Fruit fly (Drosophila melanogaster) whole organism, embryonic: ENCODE measurements around the gene MED14.

Experiments used
- Aef1 ChIP-seq: fragments of 200-800 bp; sonication (Bioruptor generic); IDR thresholded peaks from 3 replicates; pipeline ENCODE4 v1.3.6; 2022; ENCODE audit warnings: missing biosample characterization, missing genetic modification characterization
- Atf6 ChIP-seq: fragments of 200-800 bp; sonication (Bioruptor generic); IDR thresholded peaks from 2 replicates; pipeline ENCODE4 v1.3.6; 2022; ENCODE audit warnings: missing biosample characterization, missing genetic modification characterization
- B-H1 ChIP-seq: fragments of 200-800 bp; sonication (Bioruptor generic); IDR thresholded peaks from 3 replicates; pipeline ENCODE4 v1.3.6; 2022; ENCODE audit warnings: missing biosample characterization, missing genetic modification characterization
- CG10565 ChIP-seq: fragments of 200-800 bp; sonication (Bioruptor generic); optimal IDR thresholded peaks from 3 replicates; lab custom pipeline; 2016; ENCODE audit warnings: missing biosample characterization, mild to moderate bottlenecking, missing genetic modification characterization
- CG10959 ChIP-seq: fragments of 200-800 bp; sonication (Bioruptor generic); IDR thresholded peaks from 2 replicates; pipeline ENCODE4 v1.3.6; 2022; ENCODE audit warnings: missing biosample characterization, missing genetic modification characterization
- CG11085 ChIP-seq: fragments of 200-800 bp; sonication (Bioruptor generic); IDR thresholded peaks from 2 replicates; pipeline ENCODE4 v1.3.6; 2022; ENCODE audit warnings: missing biosample characterization, missing genetic modification characterization
- CG12071 ChIP-seq: fragments of 200-800 bp; sonication (Bioruptor generic); optimal IDR thresholded peaks from 3 replicates; lab custom pipeline; 2018; ENCODE audit warnings: missing biosample characterization, mild to moderate bottlenecking, missing genetic modification characterization
- CG13287 ChIP-seq: fragments of 200-800 bp; sonication (Bioruptor generic); IDR thresholded peaks from 2 replicates; pipeline ENCODE4 v1.3.6; 2022; ENCODE audit warnings: missing biosample characterization, missing genetic modification characterization; ENCODE audit not compliant: partially characterized antibody
- CG14014 ChIP-seq: fragments of 200-800 bp; sonication (Bioruptor generic); IDR thresholded peaks from 2 replicates; pipeline ENCODE4 v1.3.6; 2022; ENCODE audit warnings: missing biosample characterization, missing genetic modification characterization
- CG14965 ChIP-seq: fragments of 200-800 bp; sonication (Bioruptor generic); optimal IDR thresholded peaks from 2 replicates; lab custom pipeline; 2016; ENCODE audit warnings: missing biosample characterization, missing genetic modification characterization, borderline replicate concordance
- CG15073 ChIP-seq: fragments of 200-800 bp; sonication (Bioruptor generic); optimal IDR thresholded peaks from 2 replicates; lab custom pipeline; 2016; ENCODE audit warnings: missing biosample characterization, missing genetic modification characterization
- CG15696 ChIP-seq: fragments of 200-800 bp; sonication (Bioruptor generic); optimal IDR thresholded peaks from 2 replicates; lab custom pipeline; 2019; ENCODE audit warnings: missing biosample characterization, mild to moderate bottlenecking, missing genetic modification characterization, moderate library complexity
- CG1603 ChIP-seq: fragments of 200-800 bp; sonication (Bioruptor generic); optimal IDR thresholded peaks from 2 replicates; lab custom pipeline; 2019; ENCODE audit warnings: missing biosample characterization, mild to moderate bottlenecking, missing genetic modification characterization, moderate library complexity
- CG1647 ChIP-seq: fragments of 200-800 bp; sonication (Bioruptor generic); optimal IDR thresholded peaks from 3 replicates; lab custom pipeline; 2016; ENCODE audit warnings: missing biosample characterization, missing genetic modification characterization
- CG2199 ChIP-seq: fragments of 200-800 bp; sonication (Bioruptor generic); IDR thresholded peaks from 3 replicates; pipeline ENCODE4 v1.3.6; 2022; ENCODE audit warnings: missing biosample characterization, missing genetic modification characterization
- CG2678 ChIP-seq: fragments of 200-800 bp; sonication (Bioruptor generic); optimal IDR thresholded peaks from 3 replicates; lab custom pipeline; 2019; ENCODE audit warnings: missing biosample characterization, mild to moderate bottlenecking, missing genetic modification characterization, moderate library complexity
- CG2712 ChIP-seq: fragments of 200-800 bp; optimal IDR thresholded peaks from 3 replicates; lab custom pipeline; 2019; ENCODE audit warnings: missing biosample characterization, mild to moderate bottlenecking, missing genetic modification characterization, moderate library complexity
- CG30431 ChIP-seq: fragments of 200-800 bp; sonication (Bioruptor generic); optimal IDR thresholded peaks from 2 replicates; lab custom pipeline; 2017; ENCODE audit warnings: missing biosample characterization, missing genetic modification characterization
- CG3407 ChIP-seq: fragments of 200-800 bp; sonication (Bioruptor generic); optimal IDR thresholded peaks from 2 replicates; lab custom pipeline; 2018; ENCODE audit warnings: missing biosample characterization, mild to moderate bottlenecking, missing genetic modification characterization
- CG4282 ChIP-seq: fragments of 200-800 bp; sonication (Bioruptor generic); optimal IDR thresholded peaks from 2 replicates; lab custom pipeline; 2016; ENCODE audit warnings: missing biosample characterization, missing genetic modification characterization
- CG4707 ChIP-seq: fragments of 200-800 bp; sonication (Bioruptor generic); optimal IDR thresholded peaks from 2 replicates; lab custom pipeline; 2018; ENCODE audit warnings: missing biosample characterization, mild to moderate bottlenecking, missing genetic modification characterization, moderate library complexity
- CG7987 ChIP-seq: fragments of 200-800 bp; sonication (Bioruptor generic); optimal IDR thresholded peaks from 2 replicates; lab custom pipeline; 2018; ENCODE audit warnings: missing biosample characterization, mild to moderate bottlenecking, missing genetic modification characterization, moderate library complexity
- CG9215 ChIP-seq: fragments of 200-800 bp; sonication (Bioruptor generic); IDR thresholded peaks from 2 replicates; pipeline ENCODE4 v1.3.6; 2022; ENCODE audit warnings: missing biosample characterization, missing genetic modification characterization
- CG9437 ChIP-seq: fragments of 200-800 bp; sonication (Bioruptor generic); optimal IDR thresholded peaks from 2 replicates; lab custom pipeline; 2018; ENCODE audit warnings: missing biosample characterization, mild to moderate bottlenecking, missing genetic modification characterization
- CG9817 ChIP-seq: fragments of 200-800 bp; sonication (Bioruptor generic); optimal IDR thresholded peaks from 2 replicates; lab custom pipeline; 2018; ENCODE audit warnings: missing biosample characterization, mild to moderate bottlenecking, missing genetic modification characterization, moderate library complexity
- Dref ChIP-seq: fragments of 200-800 bp; sonication (Bioruptor generic); IDR thresholded peaks from 2 replicates; pipeline ENCODE4 v1.3.6; 2022; ENCODE audit warnings: missing biosample characterization, missing genetic modification characterization
- Fer2 ChIP-seq: fragments of 200-800 bp; sonication (Bioruptor generic); optimal IDR thresholded peaks from 2 replicates; lab custom pipeline; 2018; ENCODE audit warnings: missing biosample characterization, mild to moderate bottlenecking, missing genetic modification characterization, moderate library complexity
- Gug ChIP-seq: fragments of 200-800 bp; sonication (Bioruptor generic); IDR thresholded peaks from 4 replicates; pipeline ENCODE4 v1.3.6; 2022; ENCODE audit warnings: missing biosample characterization, missing genetic modification characterization
- HmgD ChIP-seq: fragments of 200-800 bp; sonication (Bioruptor generic); optimal IDR thresholded peaks from 3 replicates; lab custom pipeline; 2016; ENCODE audit warnings: missing biosample characterization, missing genetic modification characterization
- Hmr ChIP-seq: fragments of 200-800 bp; sonication (Bioruptor generic); optimal IDR thresholded peaks from 3 replicates; lab custom pipeline; 2017; ENCODE audit warnings: mild to moderate bottlenecking, missing biosample characterization, missing genetic modification reagents, missing genetic modification characterization
- Mes4 ChIP-seq: fragments of 200-800 bp; sonication (Bioruptor generic); optimal IDR thresholded peaks from 2 replicates; lab custom pipeline; 2016; ENCODE audit warnings: missing biosample characterization, missing genetic modification characterization
- Myb ChIP-seq: fragments of 200-800 bp; sonication (Bioruptor generic); optimal IDR thresholded peaks from 2 replicates; lab custom pipeline; 2016; ENCODE audit warnings: missing biosample characterization, missing genetic modification characterization
- Poxn ChIP-seq: fragments of 200-800 bp; sonication (Bioruptor generic); IDR thresholded peaks from 2 replicates; pipeline ENCODE4 v1.3.6; 2022; ENCODE audit warnings: missing biosample characterization, missing genetic modification characterization
- Ravus ChIP-seq: fragments of 200-800 bp; sonication (Bioruptor generic); IDR thresholded peaks from 2 replicates; pipeline ENCODE4 v1.3.6; 2022; ENCODE audit warnings: missing biosample characterization, missing genetic modification characterization
- caup ChIP-seq: fragments of 200-800 bp; sonication (Bioruptor generic); optimal IDR thresholded peaks from 3 replicates; lab custom pipeline; 2017; ENCODE audit warnings: missing biosample characterization, mild to moderate bottlenecking, missing genetic modification characterization, moderate library complexity; ENCODE audit not compliant: severe bottlenecking
- chn ChIP-seq: fragments of 200-800 bp; sonication (Bioruptor generic); optimal IDR thresholded peaks from 2 replicates; lab custom pipeline; 2016; ENCODE audit warnings: missing biosample characterization, missing genetic modification characterization
- dmrt11E ChIP-seq: fragments of 200-800 bp; sonication (Bioruptor generic); optimal IDR thresholded peaks from 3 replicates; lab custom pipeline; 2018; ENCODE audit warnings: missing biosample characterization, mild to moderate bottlenecking, missing genetic modification characterization, moderate library complexity
- dysf ChIP-seq: fragments of 200-800 bp; sonication (Bioruptor generic); IDR thresholded peaks from 3 replicates; pipeline ENCODE4 v1.3.6; 2022; ENCODE audit warnings: missing biosample characterization, missing genetic modification characterization
- fd102C ChIP-seq: fragments of 200-800 bp; sonication (Bioruptor generic); optimal IDR thresholded peaks from 2 replicates; lab custom pipeline; 2018; ENCODE audit warnings: missing biosample characterization, mild to moderate bottlenecking, missing genetic modification characterization, moderate library complexity
- fru ChIP-seq: fragments of >200 bp; optimal IDR thresholded peaks from 2 replicates; lab custom pipeline; 2017
- hbn ChIP-seq: fragments of 200-800 bp; sonication (Bioruptor generic); IDR thresholded peaks from 2 replicates; pipeline ENCODE4 v1.3.6; 2022; ENCODE audit warnings: missing biosample characterization, missing genetic modification characterization; ENCODE audit not compliant: partially characterized antibody
- her ChIP-seq: fragments of 200-800 bp; sonication (Bioruptor generic); optimal IDR thresholded peaks from 2 replicates; lab custom pipeline; 2016; ENCODE audit warnings: missing biosample characterization, missing genetic modification characterization
- pan ChIP-seq, 4 experiments: fragments of >200 bp in 3 of 4; fragments of 200-800 bp in 1 of 4; sonication (Bioruptor generic) in 1 of 4; optimal IDR thresholded peaks in 3 of 4; IDR thresholded peaks in 1 of 4; 2 replicates each; pipeline versions ENCODE4 v1.3.6 to Lab custom; 2017 to 2022; ENCODE audit warnings: missing biosample characterization in 2 of 4, missing genetic modification characterization in 2 of 4, mixed read lengths in 1 of 4
- peb ChIP-seq: fragments of 200-800 bp; sonication (Bioruptor generic); IDR thresholded peaks from 2 replicates; pipeline ENCODE4 v1.3.6; 2022; ENCODE audit warnings: missing biosample characterization, missing genetic modification characterization
- pum ChIP-seq: fragments of 200-800 bp; sonication (Bioruptor generic); optimal IDR thresholded peaks from 2 replicates; lab custom pipeline; 2016; ENCODE audit warnings: missing biosample characterization, missing genetic modification characterization
- sd ChIP-seq: fragments of 200-800 bp; sonication (Bioruptor generic); optimal IDR thresholded peaks from 3 replicates; lab custom pipeline; 2018; ENCODE audit warnings: missing biosample characterization, mild to moderate bottlenecking, missing genetic modification characterization, moderate library complexity
- tio ChIP-seq: fragments of 200-800 bp; sonication (Bioruptor generic); optimal IDR thresholded peaks from 2 replicates; lab custom pipeline; 2017; ENCODE audit warnings: missing biosample characterization, missing genetic modification characterization, inconsistent platforms
- twi ChIP-seq: fragments of 200-800 bp; optimal IDR thresholded peaks from 2 replicates; lab custom pipeline; 2019; ENCODE audit warnings: missing biosample characterization, mild to moderate bottlenecking, missing genetic modification characterization, moderate library complexity
- zf30C ChIP-seq: fragments of 200-800 bp; sonication (Bioruptor generic); optimal IDR thresholded peaks from 3 replicates; lab custom pipeline; 2018; ENCODE audit warnings: missing biosample characterization, mild to moderate bottlenecking, missing genetic modification characterization

MED14 gene

dm6 chr3L:634319-635015 is 41.4 kb downstream of the MED14 start (continued):
- peak; percentile 91 for TF ChIP-seq tio (GFP tag; lab: Kevin White, UChicago)
- TF ChIP-seq her (GFP tag; lab: Kevin White, UChicago): peak; percentile 89
- TF ChIP-seq CG2712 (tag; lab: Kevin White, UChicago): peak; percentile 95
- TF ChIP-seq Dref: no peak
- TF ChIP-seq peb (GFP tag; lab: Robert Waterston, UW): peak; percentile 85
- TF ChIP-seq HmgD (GFP tag; lab: Kevin White, UChicago): peak; percentile 63
- TF ChIP-seq CG10565 (GFP tag; lab: Kevin White, UChicago): peak; percentile 70
- peak; percentile 87 for TF ChIP-seq dysf (GFP tag; lab: Robert Waterston, UW)
- peak; percentile 78 for TF ChIP-seq CG14965 (GFP tag; lab: Kevin White, UChicago)
- peak; percentile 50 for TF ChIP-seq Fer2
- TF ChIP-seq CG9817: peak; percentile 84
- peak; percentile 84 for TF ChIP-seq Atf6 (GFP tag; lab: Robert Waterston, UW)
- TF ChIP-seq Mes4 (GFP tag; lab: Kevin White, UChicago): peak; percentile 93
- TF ChIP-seq caup (GFP tag; lab: Kevin White, UChicago): peak; percentile 73
- peak; percentile 85 for TF ChIP-seq Gug
- peak; percentile 90 for TF ChIP-seq CG3407 (GFP tag; lab: Kevin White, UChicago)
- peak; percentile 48 for TF ChIP-seq Ravus (GFP tag; lab: Robert Waterston, UW)
- TF ChIP-seq CG10959 (GFP tag; lab: Robert Waterston, UW): peak; percentile 96
- no peak for TF ChIP-seq CG13287 (GFP tag; lab: Robert Waterston, UW)
- no peak for TF ChIP-seq fru (lab: Kevin White, UChicago)
- 0 out of 2 replicates have a peak, but pooled peaks have one; percentile 15 for TF ChIP-seq Poxn (GFP tag; lab: Robert Waterston, UW)
- peak; percentile 77 for TF ChIP-seq CG15073
- TF ChIP-seq hbn (GFP tag; lab: Robert Waterston, UW): no peak
- TF ChIP-seq CG15696 (tag; lab: Kevin White, UChicago): peak; percentile 93
- TF ChIP-seq fd102C: peak; percentile 90
- peak; percentile 84 for TF ChIP-seq CG4707
- peak; percentile 91 for TF ChIP-seq CG30431
- peak; percentile 84 for TF ChIP-seq CG12071 (GFP tag; lab: Kevin White, UChicago)
- TF ChIP-seq CG2678: peak; percentile 91
- peak; percentile 95 for TF ChIP-seq pum (GFP tag; lab: Kevin White, UChicago)
- peak; percentile 40 for TF ChIP-seq CG7987 (GFP tag; lab: Kevin White, UChicago)
- peak; percentile 93 for TF ChIP-seq zf30C (GFP tag; lab: Kevin White, UChicago)
- peak; percentile 81 for TF ChIP-seq CG4282 (GFP tag; lab: Kevin White, UChicago)
- peak; percentile 91 for TF ChIP-seq chn (GFP tag; lab: Kevin White, UChicago)
- peak; percentile 70 for TF ChIP-seq CG11085 (GFP tag; lab: Robert Waterston, UW)
- TF ChIP-seq sd (tag; lab: Kevin White, UChicago): no peak
- TF ChIP-seq CG2199 (GFP tag; lab: Robert Waterston, UW): peak; percentile 93
- no peak for TF ChIP-seq pan (optimal IDR thresholded peaks at IDR 0.05; lab: Kevin White, UChicago)
- TF ChIP-seq pan (GFP tag; optimal IDR thresholded peaks at IDR 0.05 in 1 of 2, IDR thresholded peaks at IDR 0.05 in 1 of 2): peak in 1 of 2 experiments; percentile 91
- TF ChIP-seq dmrt11E (tag; lab: Kevin White, UChicago): peak; percentile 97
- TF ChIP-seq CG1603: peak; percentile 93
- peak; percentile 75 for TF ChIP-seq Myb (GFP tag; lab: Kevin White, UChicago)
- peak; percentile 68 for TF ChIP-seq CG9215
- TF ChIP-seq B-H1 (GFP tag; lab: Robert Waterston, UW): peak; percentile 91
- peak; percentile 77 for TF ChIP-seq CG14014 (GFP tag; lab: Robert Waterston, UW)
- peak; percentile 74 for TF ChIP-seq CG1647 (GFP tag; lab: Kevin White, UChicago)
- peak; percentile 82 for TF ChIP-seq twi (tag; lab: Kevin White, UChicago)
- TF ChIP-seq Aef1 (GFP tag; lab: Robert Waterston, UW): peak; percentile 79
- peak; percentile 82 for TF ChIP-seq CG9437
- TF ChIP-seq Hmr (GFP tag; lab: Kevin White, UChicago): peak; percentile 71
